Worm (Caenorhabditis elegans) whole organism, late embryonic: Measurements from ENCODE around the gene F21D9.2.

Experiments used
- fkh-10 ChIP-seq: fragments of 150-350 bp; optimal IDR thresholded peaks from 2 replicates; lab custom pipeline; 2014; ENCODE audit warnings: missing biosample characterization, missing genetic modification reagents, missing genetic modification characterization
- pqm-1 ChIP-seq: sonication (generic microtip); optimal IDR thresholded peaks from 2 replicates; lab custom pipeline; 2016; ENCODE audit warnings: missing genetic modification characterization, missing compliant biosample characterization

- TF ChIP-seq pqm-1 (tag; lab: Kevin White, UChicago) (no peak), fkh-10 (GFP tag; lab: Kevin White, UChicago) (no peak)
These were observed 37.0 kb upstream of the F21D9.2 start, which contains the start of gene F55C9.14 for ce11 chrV:19299262-19299661.
